Worm (Caenorhabditis elegans) whole organism, L4 larva: ENCODE measurements around the gene C39D10.5.

Source experiments
- F44E2.7 ChIP-seq: fragments of 200-800 bp; sonication (Bioruptor generic); IDR thresholded peaks from 2 replicates; pipeline ENCODE4 v2.1.2; 2022; ENCODE audit warnings: missing genetic modification characterization, missing compliant biosample characterization
- F49E8.2 ChIP-seq: sonication (generic microtip); optimal IDR thresholded peaks from 2 replicates; lab custom pipeline; 2016; ENCODE audit warnings: missing compliant biosample characterization, mild to moderate bottlenecking, missing genetic modification characterization, borderline replicate concordance
- T20F7.1 ChIP-seq: fragments of 200-800 bp; sonication (Bioruptor generic); optimal IDR thresholded peaks from 2 replicates; lab custom pipeline; 2018; ENCODE audit warnings: mild to moderate bottlenecking, missing genetic modification characterization, missing compliant biosample characterization
- T26A8.4 ChIP-seq: fragments of 200-800 bp; sonication (Bioruptor generic); IDR thresholded peaks from 2 replicates; pipeline ENCODE4 v1.3.6; 2022; ENCODE audit warnings: missing genetic modification characterization, missing compliant biosample characterization
- Y75B8A.6 ChIP-seq: fragments of 200-800 bp; sonication (Bioruptor generic); IDR thresholded peaks from 2 replicates; pipeline ENCODE4 v1.3.6; 2022; ENCODE audit warnings: missing genetic modification reagents, missing genetic modification characterization, missing compliant biosample characterization
- arid-1 ChIP-seq: fragments of 200-800 bp; sonication (Bioruptor generic); conservative IDR thresholded peaks from 2 replicates; pipeline ENCODE4 v1.3.6; 2022; ENCODE audit warnings: missing genetic modification reagents, missing genetic modification characterization, missing compliant biosample characterization
- attf-4 ChIP-seq: sonication (generic microtip); optimal IDR thresholded peaks from 3 replicates; lab custom pipeline; 2017; ENCODE audit warnings: missing biosample characterization, missing genetic modification characterization
- ceh-28 ChIP-seq: fragments of 150-350 bp; optimal IDR thresholded peaks from 2 replicates; lab custom pipeline; 2014; ENCODE audit warnings: missing biosample characterization, missing genetic modification reagents, missing genetic modification characterization
- ceh-32 ChIP-seq: sonication (generic microtip); optimal IDR thresholded peaks from 2 replicates; lab custom pipeline; 2016; ENCODE audit warnings: mild to moderate bottlenecking, missing genetic modification characterization, missing compliant biosample characterization; ENCODE audit not compliant: poor library complexity
- ceh-44 ChIP-seq: fragments of 200-800 bp; sonication (Bioruptor generic); IDR thresholded peaks from 2 replicates; pipeline ENCODE4 v1.3.6; 2022; ENCODE audit warnings: missing genetic modification reagents, missing genetic modification characterization, missing compliant biosample characterization
- daf-16 ChIP-seq, 3 experiments: sonication (generic microtip); optimal IDR thresholded peaks; 2 replicates each; lab custom pipeline; 2016 to 2017; ENCODE audit warnings: missing genetic modification characterization in 3 of 3, missing genetic modification reagents in 3 of 3, mild to moderate bottlenecking in 2 of 3, missing compliant biosample characterization in 2 of 3, missing biosample characterization in 1 of 3, moderate library complexity in 1 of 3
- dmd-6 ChIP-seq: fragments of 200-800 bp; sonication (Bioruptor generic); IDR thresholded peaks from 2 replicates; pipeline ENCODE4 v1.3.6; 2022; ENCODE audit warnings: missing genetic modification reagents, missing genetic modification characterization, missing compliant biosample characterization
- dmd-9 ChIP-seq: fragments of 200-800 bp; sonication (Bioruptor generic); IDR thresholded peaks from 2 replicates; pipeline ENCODE4 v1.3.6; 2022; ENCODE audit warnings: missing genetic modification reagents, missing genetic modification characterization, missing compliant biosample characterization
- dpl-1 ChIP-seq: fragments of 150-350 bp; optimal IDR thresholded peaks from 2 replicates; lab custom pipeline; 2014; ENCODE audit warnings: missing biosample characterization, missing genetic modification reagents, missing genetic modification characterization
- egl-27 ChIP-seq: sonication (generic microtip); optimal IDR thresholded peaks from 3 replicates; lab custom pipeline; 2017; ENCODE audit warnings: missing biosample characterization, missing genetic modification reagents, missing genetic modification characterization
- egl-43 ChIP-seq: fragments of 200-800 bp; sonication (Bioruptor generic); IDR thresholded peaks from 2 replicates; pipeline ENCODE4 v1.3.6; 2022; ENCODE audit warnings: missing genetic modification reagents, missing genetic modification characterization, missing compliant biosample characterization
- fos-1 ChIP-seq: fragments of 150-350 bp; optimal IDR thresholded peaks from 2 replicates; lab custom pipeline; 2014; ENCODE audit warnings: missing biosample characterization, missing genetic modification characterization
- gei-8 ChIP-seq: fragments of 200-800 bp; sonication (Bioruptor generic); optimal IDR thresholded peaks from 2 replicates; lab custom pipeline; 2018; ENCODE audit warnings: mild to moderate bottlenecking, missing genetic modification characterization, missing compliant biosample characterization
- hlh-30 ChIP-seq: sonication (generic microtip); optimal IDR thresholded peaks from 2 replicates; lab custom pipeline; 2017; ENCODE audit warnings: antibody characterized with exemption, mild to moderate bottlenecking, missing genetic modification characterization, missing compliant biosample characterization; ENCODE audit not compliant: insufficient read depth
- lim-7 ChIP-seq: fragments of 200-800 bp; sonication (Bioruptor generic); IDR thresholded peaks from 2 replicates; pipeline ENCODE4 v1.3.6; 2022; ENCODE audit warnings: missing genetic modification characterization, missing compliant biosample characterization
- lin-1 ChIP-seq: fragments of 200-800 bp; sonication (Bioruptor generic); IDR thresholded peaks from 2 replicates; pipeline ENCODE4 v1.3.6; 2022; ENCODE audit warnings: missing genetic modification reagents, missing genetic modification characterization, missing compliant biosample characterization
- lin-13 ChIP-seq: fragments of 150-350 bp; optimal IDR thresholded peaks from 2 replicates; lab custom pipeline; 2014; ENCODE audit warnings: missing biosample characterization, missing genetic modification reagents, missing genetic modification characterization
- lin-38 ChIP-seq: fragments of 200-800 bp; sonication (Bioruptor generic); IDR thresholded peaks from 2 replicates; pipeline ENCODE4 v1.3.6; 2022; ENCODE audit warnings: missing genetic modification reagents, missing genetic modification characterization, missing compliant biosample characterization
- lin-39 ChIP-seq: fragments of 150-350 bp; optimal IDR thresholded peaks from 2 replicates; lab custom pipeline; 2014; ENCODE audit warnings: missing biosample characterization, missing genetic modification reagents, missing genetic modification characterization
- madf-5 ChIP-seq, 2 experiments: fragments of 200-800 bp; sonication (Bioruptor generic); IDR thresholded peaks; 2 replicates each; pipeline ENCODE4 v1.3.6; 2022; ENCODE audit warnings: missing compliant biosample characterization in 2 of 2, missing genetic modification characterization in 2 of 2
- madf-9 ChIP-seq: fragments of 200-800 bp; sonication (Bioruptor generic); conservative IDR thresholded peaks from 2 replicates; pipeline ENCODE4 v1.3.6; 2022; ENCODE audit warnings: missing genetic modification reagents, missing genetic modification characterization, missing compliant biosample characterization
- mdl-1 ChIP-seq, 2 experiments: fragments of 150-350 bp in 1 of 2; sonication (generic microtip) in 1 of 2; optimal IDR thresholded peaks; 2 replicates each; lab custom pipeline; 2014 to 2017; ENCODE audit warnings: missing biosample characterization in 2 of 2, missing genetic modification characterization in 2 of 2
- mxl-2 ChIP-seq: fragments of 200-800 bp; sonication (Bioruptor generic); conservative IDR thresholded peaks from 2 replicates; pipeline ENCODE4 v1.3.6; 2022; ENCODE audit warnings: missing genetic modification reagents, missing genetic modification characterization, missing compliant biosample characterization
- mxl-3 ChIP-seq: fragments of 200-800 bp; sonication (Bioruptor generic); optimal IDR thresholded peaks from 2 replicates; lab custom pipeline; 2018; ENCODE audit warnings: mild to moderate bottlenecking, missing genetic modification characterization, missing compliant biosample characterization
- nhr-11 ChIP-seq: fragments of 150-350 bp; optimal IDR thresholded peaks from 2 replicates; lab custom pipeline; 2014; ENCODE audit warnings: missing biosample characterization, missing genetic modification characterization
- nhr-111 ChIP-seq: fragments of 200-800 bp; sonication (Bioruptor generic); optimal IDR thresholded peaks from 2 replicates; lab custom pipeline; 2018; ENCODE audit warnings: mild to moderate bottlenecking, missing genetic modification characterization, missing compliant biosample characterization
- nhr-41 ChIP-seq: fragments of 200-800 bp; sonication (Bioruptor generic); IDR thresholded peaks from 2 replicates; pipeline ENCODE4 v1.3.6; 2022; ENCODE audit warnings: missing genetic modification reagents, missing genetic modification characterization, missing compliant biosample characterization
- nhr-42 ChIP-seq: fragments of 200-800 bp; sonication (Bioruptor generic); IDR thresholded peaks from 2 replicates; pipeline ENCODE4 v1.3.6; 2022; ENCODE audit warnings: missing genetic modification characterization, missing compliant biosample characterization
- nhr-48 ChIP-seq: sonication (generic microtip); optimal IDR thresholded peaks from 2 replicates; lab custom pipeline; 2016; ENCODE audit warnings: mild to moderate bottlenecking, missing genetic modification characterization, missing compliant biosample characterization
- pqm-1 ChIP-seq: sonication (generic microtip); optimal IDR thresholded peaks from 2 replicates; lab custom pipeline; 2017; ENCODE audit warnings: missing biosample characterization, missing genetic modification characterization
- rbr-2 ChIP-seq: sonication (generic microtip); optimal IDR thresholded peaks from 2 replicates; lab custom pipeline; 2016; ENCODE audit warnings: missing genotype, missing genetic modification characterization, missing compliant biosample characterization
- sdz-12 ChIP-seq: fragments of 200-800 bp; sonication (Bioruptor generic); optimal IDR thresholded peaks from 2 replicates; lab custom pipeline; 2018; ENCODE audit warnings: mild to moderate bottlenecking, missing genetic modification characterization, missing compliant biosample characterization
- set-16 ChIP-seq: fragments of 200-800 bp; sonication (Bioruptor generic); IDR thresholded peaks from 2 replicates; pipeline ENCODE4 v1.3.6; 2022; ENCODE audit warnings: missing genetic modification reagents, missing genetic modification characterization, missing compliant biosample characterization
- snpc-1.2 ChIP-seq: fragments of 200-800 bp; sonication (Bioruptor generic); IDR thresholded peaks from 2 replicates; pipeline ENCODE4 v1.3.6; 2022; ENCODE audit warnings: missing genetic modification reagents, missing genetic modification characterization, missing compliant biosample characterization
- spr-3 ChIP-seq: fragments of 200-800 bp; sonication (Bioruptor generic); optimal IDR thresholded peaks from 2 replicates; lab custom pipeline; 2018; ENCODE audit warnings: mild to moderate bottlenecking, missing genetic modification characterization, missing compliant biosample characterization
- tra-1 ChIP-seq: fragments of 200-800 bp; sonication (Bioruptor generic); IDR thresholded peaks from 2 replicates; pipeline ENCODE4 v1.3.6; 2022; ENCODE audit warnings: missing genetic modification reagents, missing genetic modification characterization, missing compliant biosample characterization
- unc-39 ChIP-seq: sonication (generic microtip); optimal IDR thresholded peaks from 2 replicates; lab custom pipeline; 2017; ENCODE audit warnings: missing biosample characterization, missing genetic modification characterization
- unc-62 ChIP-seq, 3 experiments: fragments of 150-350 bp in 1 of 3; sonication (generic microtip); optimal IDR thresholded peaks in 2 of 3; peaks in 1 of 3; 1 replicate in 1 of 3; 2 replicates in 2 of 3; lab custom pipeline; 2014 to 2017; ENCODE audit warnings: missing biosample characterization in 3 of 3, missing genetic modification characterization in 3 of 3, missing genetic modification reagents in 3 of 3, missing genotype in 1 of 3
- zag-1 ChIP-seq: fragments of 150-350 bp; optimal IDR thresholded peaks from 2 replicates; lab custom pipeline; 2014; ENCODE audit warnings: missing biosample characterization, missing genetic modification characterization
- ztf-11 ChIP-seq: fragments of 150-350 bp; optimal IDR thresholded peaks from 2 replicates; lab custom pipeline; 2014; ENCODE audit warnings: missing biosample characterization, missing genetic modification characterization
- ztf-7 ChIP-seq: fragments of 150-350 bp; optimal IDR thresholded peaks from 2 replicates; lab custom pipeline; 2014; ENCODE audit warnings: missing biosample characterization, missing genetic modification characterization

The C39D10.5 gene

ce11 chrX:7901840-7902239 is 9.6 kb upstream of the C39D10.5 start (continued):
- TF ChIP-seq hlh-30 (tag; lab: Kevin White, UChicago): peak; percentile 34
- no peak for TF ChIP-seq unc-62 (GFP tag; optimal IDR thresholded peaks at IDR 0.05 in 1 of 2; lab: Kevin White, UChicago)
- TF ChIP-seq unc-62 (tag; optimal IDR thresholded peaks at IDR 0.05; lab: Kevin White, UChicago): no peak
- TF ChIP-seq nhr-111 (GFP tag; lab: Kevin White, UChicago): no peak

ce11 chrX:7900180-7900579 is 8.0 kb upstream of the C39D10.5 start:
- TF ChIP-seq unc-39 (tag; lab: Kevin White, UChicago) (no peak), egl-43 (no peak)

DNA sequence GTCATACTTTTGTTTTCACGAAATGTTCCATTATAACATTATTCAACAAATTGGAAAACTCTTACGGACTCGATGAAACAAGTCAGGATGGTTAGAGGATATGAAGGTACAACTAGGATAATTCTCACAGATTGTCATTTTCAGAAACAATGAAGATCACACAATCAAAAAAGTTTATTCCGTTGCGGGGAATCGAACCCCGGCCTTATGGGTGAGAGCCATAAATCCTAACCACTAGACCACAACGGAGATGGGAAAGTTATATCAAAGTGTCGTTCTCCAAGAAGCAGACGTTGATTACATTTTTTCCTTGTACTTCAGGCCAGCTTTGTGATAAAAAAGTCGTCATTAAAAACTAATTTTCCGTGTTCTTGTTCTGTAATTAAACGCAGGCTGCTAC is 5.9 kb upstream of the C39D10.5 start:
- TF ChIP-seq Y75B8A.6 (GFP tag; lab: Robert Waterston, UW) (peak; percentile 38; the same call in 1 of the 2 replicates), nhr-111 (GFP tag; lab: Kevin White, UChicago) (no peak), gei-8 (GFP tag; lab: Kevin White, UChicago) (no peak), lin-1 (GFP tag; lab: Robert Waterston, UW) (0 out of 2 replicates have a peak, but pooled peaks have one; percentile 18), madf-5 (GFP tag; IDR thresholded peaks at IDR 0.05; lab: Robert Waterston, UW) (peak; percentile 65 to 69; a peak in 1 of 4 replicates), mxl-2 (GFP tag; lab: Robert Waterston, UW) (no peak), dpl-1 (GFP tag; lab: Kevin White, UChicago) (no peak), sdz-12 (GFP tag; lab: Kevin White, UChicago) (no peak), set-16 (GFP tag; lab: Robert Waterston, UW) (no peak), zag-1 (tag; lab: Kevin White, UChicago) (no peak), nhr-11 (tag; lab: Kevin White, UChicago) (no peak), fos-1 (tag; lab: Kevin White, UChicago) (no peak), ztf-11 (no peak), lin-39 (tag; lab: Kevin White, UChicago) (no peak), mxl-3 (GFP tag; lab: Kevin White, UChicago) (peak; percentile 10), dmd-9 (GFP tag; lab: Robert Waterston, UW) (no peak), ceh-32 (tag; lab: Kevin White, UChicago) (no peak), ceh-44 (GFP tag; lab: Robert Waterston, UW) (no peak), dmd-6 (GFP tag; lab: Robert Waterston, UW) (no peak), lim-7 (peak; percentile 80), mdl-1 (tag; optimal IDR thresholded peaks at IDR 0.05; lab: Kevin White, UChicago) (no peak), ztf-7 (peak; percentile 3), nhr-48 (tag; lab: Kevin White, UChicago) (peak; percentile 37), lin-13 (GFP tag; lab: Kevin White, UChicago) (no peak), madf-9 (GFP tag; lab: Robert Waterston, UW) (peak; percentile 54; the same call in 1 of the 2 replicates), T26A8.4 (GFP tag; lab: Robert Waterston, UW) (no peak), snpc-1.2 (GFP tag; lab: Robert Waterston, UW) (no peak; the same call in 1 of the 2 replicates), nhr-41 (GFP tag; lab: Robert Waterston, UW) (no peak; the same call in 1 of the 2 replicates), F49E8.2 (tag; lab: Kevin White, UChicago) (peak; percentile 31), pqm-1 (no peak), arid-1 (GFP tag; lab: Robert Waterston, UW) (no peak), attf-4 (no peak), daf-16 (GFP tag; optimal IDR thresholded peaks at IDR 0.05; lab: Kevin White, UChicago) (peak in 1 of 2 experiments; percentile 47), daf-16 (tag; optimal IDR thresholded peaks at IDR 0.05; lab: Kevin White, UChicago) (peak; percentile 59), ceh-28 (tag; lab: Kevin White, UChicago) (no peak), nhr-42 (no peak), egl-27 (tag; lab: Kevin White, UChicago) (no peak), spr-3 (GFP tag; lab: Kevin White, UChicago) (no peak), tra-1 (0 out of 2 replicates have a peak, but pooled peaks have one; percentile 33), hlh-30 (tag; lab: Kevin White, UChicago) (peak; percentile 21), lin-38 (GFP tag; lab: Robert Waterston, UW) (peak; percentile 60), F44E2.7 (GFP tag; lab: Robert Waterston, UW) (no peak), rbr-2 (tag; lab: Kevin White, UChicago) (no peak), T20F7.1 (GFP tag; lab: Kevin White, UChicago) (no peak)
